Worm (Caenorhabditis elegans) whole organism, midembryonic: Measurements from ENCODE around the gene glit-1.

Source experiments
- T22C8.4 ChIP-seq: fragments of 200-800 bp; sonication (Bioruptor generic); IDR thresholded peaks from 2 replicates; pipeline ENCODE4 v1.3.6; 2022; ENCODE audit warnings: missing genetic modification characterization, missing compliant biosample characterization
- cog-1 ChIP-seq: sonication (generic microtip); optimal IDR thresholded peaks from 2 replicates; lab custom pipeline; 2016; ENCODE audit warnings: missing genetic modification characterization, missing compliant biosample characterization
- flt-1 ChIP-seq: fragments of 200-800 bp; sonication (Bioruptor generic); IDR thresholded peaks from 2 replicates; pipeline ENCODE4 v1.3.6; 2022; ENCODE audit warnings: missing genetic modification characterization, missing compliant biosample characterization
- klf-2 ChIP-seq: fragments of 200-800 bp; sonication (Bioruptor generic); conservative IDR thresholded peaks from 2 replicates; pipeline ENCODE4 v1.3.6; 2022; ENCODE audit warnings: missing genetic modification reagents, missing genetic modification characterization, missing compliant biosample characterization
- med-1 ChIP-seq: sonication (generic microtip); optimal IDR thresholded peaks from 2 replicates; lab custom pipeline; 2017; ENCODE audit warnings: missing genetic modification characterization, mild to moderate bottlenecking, missing compliant biosample characterization, antibody characterized with exemption, missing genetic modification reagents; ENCODE audit not compliant: insufficient read depth
- ref-1 ChIP-seq: fragments of 200-800 bp; sonication (Bioruptor generic); conservative IDR thresholded peaks from 2 replicates; pipeline ENCODE4 v1.3.6; 2022; ENCODE audit warnings: missing genetic modification reagents, missing genetic modification characterization, missing compliant biosample characterization
- tab-1 ChIP-seq: fragments of 200-800 bp; sonication (Bioruptor generic); IDR thresholded peaks from 2 replicates; pipeline ENCODE4 v1.3.6; 2022; ENCODE audit warnings: missing genetic modification characterization, missing compliant biosample characterization
- ztf-23 ChIP-seq: fragments of 200-800 bp; sonication (Bioruptor generic); IDR thresholded peaks from 2 replicates; pipeline ENCODE4 v1.3.6; 2022; ENCODE audit warnings: missing genetic modification reagents, missing genetic modification characterization, missing compliant biosample characterization
- ztf-29 ChIP-seq: fragments of 200-800 bp; sonication (Bioruptor generic); IDR thresholded peaks from 2 replicates; pipeline ENCODE4 v1.3.6; 2022; ENCODE audit warnings: missing genetic modification reagents, missing genetic modification characterization, missing compliant biosample characterization

Gene glit-1

ce11 chrX:4715107-4715506 is 3.0 kb downstream of the glit-1 start, which contains the start of gene rpl-25.1:
Gene rpl-25.1 (plus strand): TSS chrX:4715178.
- TF ChIP-seq ztf-23 (GFP tag; lab: Robert Waterston, UW) = no peak
- TF ChIP-seq T22C8.4 (GFP tag; lab: Robert Waterston, UW) = peak; percentile 39; the same call in 1 of the 2 replicates
- no peak for TF ChIP-seq ztf-29
- no peak for TF ChIP-seq klf-2 (GFP tag; lab: Robert Waterston, UW)
- no peak for TF ChIP-seq cog-1
- 0 out of 2 replicates have a peak, but pooled peaks have one; percentile 20 for TF ChIP-seq tab-1 (GFP tag; lab: Robert Waterston, UW)
- TF ChIP-seq flt-1 (GFP tag; lab: Robert Waterston, UW) = no peak
- TF ChIP-seq med-1 = no peak
- no peak for TF ChIP-seq ref-1 (GFP tag; lab: Robert Waterston, UW)

ce11 chrX:4718114-4718513 is 6.0 kb downstream of the glit-1 start:
- TF ChIP-seq cog-1 = no peak
- TF ChIP-seq klf-2 (GFP tag; lab: Robert Waterston, UW) = no peak
- TF ChIP-seq med-1 = no peak
- TF ChIP-seq ztf-23 (GFP tag; lab: Robert Waterston, UW) = no peak
- no peak for TF ChIP-seq ztf-29
- TF ChIP-seq tab-1 (GFP tag; lab: Robert Waterston, UW) = no peak
- TF ChIP-seq T22C8.4 (GFP tag; lab: Robert Waterston, UW) = no peak
- TF ChIP-seq flt-1 (GFP tag; lab: Robert Waterston, UW) = no peak
- no peak for TF ChIP-seq ref-1 (GFP tag; lab: Robert Waterston, UW)

ce11 chrX:4720603-4721529 is 8.8 kb downstream of the glit-1 start, which contains the start of gene F55D10.4:
Gene F55D10.4 (minus strand): TSS chrX:4720653.
- no peak for TF ChIP-seq ztf-29
- no peak for TF ChIP-seq ztf-23 (GFP tag; lab: Robert Waterston, UW)
- no peak for TF ChIP-seq med-1
- TF ChIP-seq tab-1 (GFP tag; lab: Robert Waterston, UW) = no peak
- TF ChIP-seq T22C8.4 (GFP tag; lab: Robert Waterston, UW) = no peak
- TF ChIP-seq klf-2 (GFP tag; lab: Robert Waterston, UW) = no peak
- no peak for TF ChIP-seq flt-1 (GFP tag; lab: Robert Waterston, UW)
- TF ChIP-seq ref-1 (GFP tag; lab: Robert Waterston, UW) = no peak
- TF ChIP-seq cog-1 = no peak

- no peak for TF ChIP-seq med-1
- no peak for TF ChIP-seq T22C8.4 (GFP tag; lab: Robert Waterston, UW)
- TF ChIP-seq tab-1 (GFP tag; lab: Robert Waterston, UW) = no peak
- no peak for TF ChIP-seq ztf-29
- no peak for TF ChIP-seq cog-1
- TF ChIP-seq ztf-23 (GFP tag; lab: Robert Waterston, UW) = no peak
- no peak for TF ChIP-seq ref-1 (GFP tag; lab: Robert Waterston, UW)
- TF ChIP-seq flt-1 (GFP tag; lab: Robert Waterston, UW) = no peak
- TF ChIP-seq klf-2 (GFP tag; lab: Robert Waterston, UW) = no peak
These were observed 15.3 kb downstream of the glit-1 start, which contains the start of gene acc-3 for ce11 chrX:4727388-4727787. Gene acc-3 (minus strand): TSS chrX:4727488.

- TF ChIP-seq klf-2 (GFP tag; lab: Robert Waterston, UW) = no peak
- no peak for TF ChIP-seq ref-1 (GFP tag; lab: Robert Waterston, UW)
These were observed 20.7 kb downstream of the glit-1 start, which contains the start of gene aman-1 for ce11 chrX:4732752-4733151. Gene aman-1 (plus strand): TSS chrX:4733095.

- TF ChIP-seq flt-1 (GFP tag; lab: Robert Waterston, UW) = no peak
- no peak for TF ChIP-seq klf-2 (GFP tag; lab: Robert Waterston, UW)
- TF ChIP-seq T22C8.4 (GFP tag; lab: Robert Waterston, UW) = no peak
- no peak for TF ChIP-seq ztf-23 (GFP tag; lab: Robert Waterston, UW)
- TF ChIP-seq ztf-29 = no peak
- no peak for TF ChIP-seq tab-1 (GFP tag; lab: Robert Waterston, UW)
- TF ChIP-seq med-1 = no peak
- no peak for TF ChIP-seq ref-1 (GFP tag; lab: Robert Waterston, UW)
- no peak for TF ChIP-seq cog-1
These were observed 28.6 kb downstream of the glit-1 start for ce11 chrX:4740630-4741029.

ce11 chrX:4742285-4742684 is 30.2 kb downstream of the glit-1 start:
- TF ChIP-seq ref-1 (GFP tag; lab: Robert Waterston, UW) (no peak), flt-1 (GFP tag; lab: Robert Waterston, UW) (0 out of 2 replicates have a peak, but pooled peaks have one; percentile 27)

ce11 chrX:4744037-4744436 is 32.0 kb downstream of the glit-1 start:
- TF ChIP-seq T22C8.4 (GFP tag; lab: Robert Waterston, UW) (no peak), klf-2 (GFP tag; lab: Robert Waterston, UW) (no peak), flt-1 (GFP tag; lab: Robert Waterston, UW) (no peak), med-1 (no peak), cog-1 (no peak), tab-1 (GFP tag; lab: Robert Waterston, UW) (no peak), ztf-23 (GFP tag; lab: Robert Waterston, UW) (no peak), ref-1 (GFP tag; lab: Robert Waterston, UW) (no peak), ztf-29 (no peak)

- TF ChIP-seq klf-2 (GFP tag; lab: Robert Waterston, UW) = no peak
- TF ChIP-seq ztf-23 (GFP tag; lab: Robert Waterston, UW) = no peak
- TF ChIP-seq T22C8.4 (GFP tag; lab: Robert Waterston, UW) = no peak
- no peak for TF ChIP-seq tab-1 (GFP tag; lab: Robert Waterston, UW)
- no peak for TF ChIP-seq ref-1 (GFP tag; lab: Robert Waterston, UW)
- no peak for TF ChIP-seq cog-1
- no peak for TF ChIP-seq ztf-29
- no peak for TF ChIP-seq med-1
- TF ChIP-seq flt-1 (GFP tag; lab: Robert Waterston, UW) = no peak
These were observed 37.0 kb downstream of the glit-1 start, which contains the start of gene lon-2 for ce11 chrX:4749080-4749479. Gene lon-2 (minus strand): TSS chrX:4749083.
